Fruit fly (Drosophila melanogaster) whole organism, embryonic: ENCODE data around the gene CG31161.

Source experiments
- B-H2 ChIP-seq: fragments of 200-800 bp; sonication (Bioruptor generic); optimal IDR thresholded peaks from 2 replicates; lab custom pipeline; 2018; ENCODE audit warnings: missing biosample characterization, mild to moderate bottlenecking, missing genetic modification characterization
- Bteb2 ChIP-seq: fragments of 200-800 bp; sonication (Bioruptor generic); optimal IDR thresholded peaks from 2 replicates; lab custom pipeline; 2016; ENCODE audit warnings: missing biosample characterization, missing genetic modification characterization
- CG11247 ChIP-seq: fragments of 200-800 bp; sonication (Bioruptor generic); IDR thresholded peaks from 2 replicates; pipeline ENCODE4 v1.3.6; 2022; ENCODE audit warnings: missing biosample characterization, missing genetic modification characterization
- CG11560 ChIP-seq: fragments of 200-800 bp; sonication (Bioruptor generic); IDR thresholded peaks from 3 replicates; pipeline ENCODE4 v1.3.6; 2022; ENCODE audit warnings: missing biosample characterization, missing genetic modification characterization
- CG13624 ChIP-seq: fragments of 200-800 bp; sonication (Bioruptor generic); optimal IDR thresholded peaks from 2 replicates; lab custom pipeline; 2016; ENCODE audit warnings: missing biosample characterization, missing genetic modification characterization
- CG1602 ChIP-seq: fragments of 200-800 bp; sonication (Bioruptor generic); optimal IDR thresholded peaks from 3 replicates; lab custom pipeline; 2016; ENCODE audit warnings: missing biosample characterization, missing genetic modification characterization
- CG2678 ChIP-seq: fragments of 200-800 bp; sonication (Bioruptor generic); optimal IDR thresholded peaks from 3 replicates; lab custom pipeline; 2019; ENCODE audit warnings: missing biosample characterization, mild to moderate bottlenecking, missing genetic modification characterization, moderate library complexity
- dimm ChIP-seq: fragments of 200-800 bp; sonication (Bioruptor generic); IDR thresholded peaks from 2 replicates; pipeline ENCODE4 v1.3.6; 2022; ENCODE audit warnings: missing biosample characterization, missing genetic modification characterization
- en ChIP-seq: fragments of 200-800 bp; sonication (Bioruptor generic); optimal IDR thresholded peaks from 2 replicates; lab custom pipeline; 2016; ENCODE audit warnings: missing biosample characterization, missing genetic modification characterization
- gce ChIP-seq: fragments of 200-800 bp; sonication (Bioruptor generic); IDR thresholded peaks from 3 replicates; pipeline ENCODE4 v1.3.6; 2022; ENCODE audit warnings: missing biosample characterization, missing genetic modification characterization
- pho ChIP-seq: fragments of 200-800 bp; sonication (Bioruptor generic); optimal IDR thresholded peaks from 2 replicates; lab custom pipeline; 2016; ENCODE audit warnings: missing biosample characterization, missing genetic modification characterization

- TF ChIP-seq gce (GFP tag; lab: Robert Waterston, UW): no peak
- TF ChIP-seq CG2678 (tag; lab: Kevin White, UChicago): no peak
- no peak for TF ChIP-seq B-H2
- TF ChIP-seq en (GFP tag; lab: Kevin White, UChicago): no peak
- no peak for TF ChIP-seq CG11560 (tag; lab: Robert Waterston, UW)
- no peak for TF ChIP-seq CG13624
- TF ChIP-seq CG1602 (GFP tag; lab: Kevin White, UChicago): no peak
- TF ChIP-seq CG11247 (GFP tag; lab: Robert Waterston, UW): no peak
- no peak for TF ChIP-seq pho (GFP tag; lab: Kevin White, UChicago)
- no peak for TF ChIP-seq dimm (GFP tag; lab: Robert Waterston, UW)
- no peak for TF ChIP-seq Bteb2
Measured at dm6 chr3R:22666449-22667283, 50.4 kb downstream of the CG31161 start.
